Worm (Caenorhabditis elegans) whole organism, young adult: ENCODE results near the gene C28D4.8.

Source experiments
- B0336.3 ChIP-seq: fragments of 200-800 bp; sonication (Bioruptor generic); IDR thresholded peaks from 2 replicates; pipeline ENCODE4 v1.3.6; 2022; ENCODE audit warnings: missing genetic modification characterization, missing compliant biosample characterization
- F33H1.4 ChIP-seq: fragments of 200-800 bp; sonication (Bioruptor generic); IDR thresholded peaks from 2 replicates; pipeline ENCODE4 v1.3.6; 2022; ENCODE audit warnings: missing genetic modification reagents, missing genetic modification characterization, missing compliant biosample characterization
- F57C9.4 ChIP-seq: sonication (generic microtip); optimal IDR thresholded peaks from 2 replicates; lab custom pipeline; 2017; ENCODE audit warnings: mild to moderate bottlenecking, missing genetic modification characterization, missing compliant biosample characterization
- aptf-2 ChIP-seq: fragments of 200-800 bp; sonication (Bioruptor generic); conservative IDR thresholded peaks from 2 replicates; pipeline ENCODE4 v1.3.6; 2022; ENCODE audit warnings: missing genetic modification reagents, missing genetic modification characterization, missing compliant biosample characterization
- aptf-3 ChIP-seq: fragments of 200-800 bp; sonication (Bioruptor generic); IDR thresholded peaks from 2 replicates; pipeline ENCODE4 v1.3.6; 2022; ENCODE audit warnings: missing genetic modification characterization, missing compliant biosample characterization
- atf-7 ChIP-seq: sonication (generic microtip); optimal IDR thresholded peaks from 2 replicates; lab custom pipeline; 2017; ENCODE audit warnings: mild to moderate bottlenecking, missing genetic modification characterization, missing compliant biosample characterization
- attf-6 ChIP-seq: fragments of 200-800 bp; sonication (Bioruptor generic); IDR thresholded peaks from 2 replicates; pipeline ENCODE4 v1.3.6; 2022; ENCODE audit warnings: missing genetic modification reagents, missing genetic modification characterization, missing compliant biosample characterization
- bed-2 ChIP-seq: fragments of 200-800 bp; sonication (Bioruptor generic); IDR thresholded peaks from 2 replicates; pipeline ENCODE4 v1.3.6; 2022; ENCODE audit warnings: missing genetic modification reagents, missing genetic modification characterization, missing compliant biosample characterization
- ccch-3 ChIP-seq: fragments of 200-800 bp; sonication (Bioruptor generic); optimal IDR thresholded peaks from 2 replicates; lab custom pipeline; 2018; ENCODE audit warnings: mild to moderate bottlenecking, missing genetic modification characterization, missing compliant biosample characterization
- ceh-27 ChIP-seq: fragments of 200-800 bp; sonication (Bioruptor generic); optimal IDR thresholded peaks from 2 replicates; lab custom pipeline; 2018; ENCODE audit warnings: mild to moderate bottlenecking, missing genetic modification characterization, moderate library complexity, missing compliant biosample characterization
- ceh-40 ChIP-seq: fragments of 200-800 bp; sonication (Bioruptor generic); IDR thresholded peaks from 2 replicates; pipeline ENCODE4 v1.3.6; 2022; ENCODE audit warnings: missing genetic modification characterization, missing compliant biosample characterization
- ceh-79 ChIP-seq: sonication (generic microtip); optimal IDR thresholded peaks from 2 replicates; lab custom pipeline; 2017; ENCODE audit warnings: mild to moderate bottlenecking, missing genetic modification characterization, missing compliant biosample characterization
- ceh-91 ChIP-seq: fragments of 200-800 bp; sonication (Bioruptor generic); IDR thresholded peaks from 2 replicates; pipeline ENCODE4 v1.3.6; 2022; ENCODE audit warnings: missing genetic modification reagents, missing genetic modification characterization, missing compliant biosample characterization
- chd-7 ChIP-seq: sonication (generic microtip); optimal IDR thresholded peaks from 2 replicates; lab custom pipeline; 2016; ENCODE audit warnings: mild to moderate bottlenecking, missing genetic modification characterization, moderate library complexity, missing compliant biosample characterization
- efl-1 ChIP-seq: fragments of 150-350 bp; optimal IDR thresholded peaks from 2 replicates; lab custom pipeline; 2014; ENCODE audit warnings: missing biosample characterization, missing genetic modification reagents, missing genetic modification characterization
- ets-4 ChIP-seq: fragments of 200-800 bp; sonication (Bioruptor generic); optimal IDR thresholded peaks from 2 replicates; lab custom pipeline; 2018; ENCODE audit warnings: mild to moderate bottlenecking, missing genetic modification characterization, missing compliant biosample characterization
- hmg-20 ChIP-seq: fragments of 200-800 bp; sonication (Bioruptor generic); IDR thresholded peaks from 2 replicates; pipeline ENCODE4 v1.3.6; 2022; ENCODE audit warnings: missing genetic modification reagents, missing genetic modification characterization, missing compliant biosample characterization
- hrde-1 ChIP-seq: sonication (generic microtip); optimal IDR thresholded peaks from 2 replicates; lab custom pipeline; 2016; ENCODE audit warnings: missing genetic modification characterization, mild to moderate bottlenecking, missing compliant biosample characterization, moderate library complexity, missing genotype, missing genetic modification reagents, borderline replicate concordance
- hsf-1 ChIP-seq: fragments of 200-800 bp; sonication (Bioruptor generic); IDR thresholded peaks from 2 replicates; pipeline ENCODE4 v1.3.6; 2022; ENCODE audit warnings: missing genetic modification reagents, missing genetic modification characterization, missing compliant biosample characterization
- lag-1 ChIP-seq: fragments of 200-800 bp; sonication (Bioruptor generic); IDR thresholded peaks from 2 replicates; pipeline ENCODE4 v1.3.6; 2022; ENCODE audit warnings: missing genetic modification reagents, missing genetic modification characterization, missing compliant biosample characterization
- let-526 ChIP-seq: fragments of 200-800 bp; sonication (Bioruptor generic); IDR thresholded peaks from 2 replicates; pipeline ENCODE4 v1.3.6; 2022; ENCODE audit warnings: missing genetic modification reagents, missing genetic modification characterization, missing compliant biosample characterization
- let-607 ChIP-seq, 2 experiments: fragments of 200-800 bp in 1 of 2; sonication (Bioruptor generic) in 1 of 2; sonication (generic microtip) in 1 of 2; optimal IDR thresholded peaks; 2 replicates each; lab custom pipeline; 2016 to 2018; ENCODE audit warnings: mild to moderate bottlenecking in 2 of 2, missing compliant biosample characterization in 2 of 2, missing genetic modification characterization in 2 of 2, moderate library complexity in 2 of 2, missing genotype in 1 of 2
- madf-8 ChIP-seq: fragments of 200-800 bp; sonication (Bioruptor generic); conservative IDR thresholded peaks from 2 replicates; pipeline ENCODE4 v1.3.6; 2022; ENCODE audit warnings: missing genetic modification reagents, missing genetic modification characterization, missing compliant biosample characterization
- nhr-120 ChIP-seq: fragments of 200-800 bp; sonication (Bioruptor generic); IDR thresholded peaks from 2 replicates; pipeline ENCODE4 v1.3.6; 2022; ENCODE audit warnings: missing genetic modification characterization, missing compliant biosample characterization
- nhr-27 ChIP-seq: fragments of 200-800 bp; sonication (Bioruptor generic); optimal IDR thresholded peaks from 2 replicates; lab custom pipeline; 2018; ENCODE audit warnings: mild to moderate bottlenecking, missing genetic modification characterization, moderate library complexity, missing compliant biosample characterization
- nhr-90 ChIP-seq: sonication (generic microtip); optimal IDR thresholded peaks from 2 replicates; lab custom pipeline; 2016; ENCODE audit warnings: missing genotype, mild to moderate bottlenecking, missing genetic modification characterization, missing compliant biosample characterization
- pbrm-1 ChIP-seq: fragments of 200-800 bp; sonication (Bioruptor generic); IDR thresholded peaks from 2 replicates; pipeline ENCODE4 v1.3.6; 2022; ENCODE audit warnings: missing genetic modification reagents, missing genetic modification characterization, missing compliant biosample characterization
- pha-4 ChIP-seq: fragments of 150-350 bp; sonication (generic microtip); optimal IDR thresholded peaks from 2 replicates; lab custom pipeline; 2014; ENCODE audit warnings: missing biosample characterization, missing genetic modification reagents, missing genetic modification characterization
- rec-8 ChIP-seq, 2 experiments: sonication (generic microtip); optimal IDR thresholded peaks; 2 replicates each; lab custom pipeline; 2016; ENCODE audit warnings: mild to moderate bottlenecking in 2 of 2, missing genetic modification characterization in 2 of 2, missing genetic modification reagents in 2 of 2, missing genotype in 2 of 2, missing biosample characterization in 1 of 2, missing compliant biosample characterization in 1 of 2, moderate library complexity in 1 of 2
- rpc-1 ChIP-seq, 2 experiments: fragments of 150-350 bp in 1 of 2; sonication (generic microtip) in 1 of 2; optimal IDR thresholded peaks; 2 replicates each; lab custom pipeline; 2014 to 2018; ENCODE audit warnings: missing biosample characterization in 1 of 2, missing genetic modification characterization in 1 of 2, missing genetic modification reagents in 1 of 2, missing genotype in 1 of 2
- somi-1 ChIP-seq: fragments of 200-800 bp; sonication (Bioruptor generic); optimal IDR thresholded peaks from 2 replicates; lab custom pipeline; 2018; ENCODE audit warnings: mild to moderate bottlenecking, missing genetic modification characterization, missing compliant biosample characterization
- tbp1 ChIP-seq: fragments of 200-800 bp; sonication (Bioruptor generic); optimal IDR thresholded peaks from 2 replicates; lab custom pipeline; 2018; ENCODE audit warnings: mild to moderate bottlenecking, missing genetic modification characterization, missing compliant biosample characterization
- tlf-1 ChIP-seq: fragments of 200-800 bp; sonication (Bioruptor generic); optimal IDR thresholded peaks from 2 replicates; lab custom pipeline; 2018; ENCODE audit warnings: mild to moderate bottlenecking, missing genetic modification characterization, missing compliant biosample characterization
- ztf-22 ChIP-seq: fragments of 200-800 bp; sonication (Bioruptor generic); optimal IDR thresholded peaks from 2 replicates; lab custom pipeline; 2018; ENCODE audit warnings: mild to moderate bottlenecking, missing genetic modification characterization, moderate library complexity, missing compliant biosample characterization
- ztf-3 ChIP-seq: fragments of 200-800 bp; sonication (Bioruptor generic); optimal IDR thresholded peaks from 2 replicates; lab custom pipeline; 2018; ENCODE audit warnings: mild to moderate bottlenecking, missing genetic modification characterization, missing compliant biosample characterization
- ztf-6 ChIP-seq: fragments of 200-800 bp; sonication (Bioruptor generic); IDR thresholded peaks from 2 replicates; pipeline ENCODE4 v1.3.6; 2022; ENCODE audit warnings: missing genetic modification reagents, missing genetic modification characterization, missing compliant biosample characterization

C28D4.8 gene

ce11 chrIV:9733904-9734303 is 14.3 kb downstream of the C28D4.8 start (continued):
- TF ChIP-seq ztf-6 (GFP tag; lab: Robert Waterston, UW) (no peak), nhr-90 (no peak), rec-8 (tag; optimal IDR thresholded peaks at IDR 0.05; lab: Kevin White, UChicago) (no peak)
- TF ChIP-seq, all 124 proteins: peak for 5

DNA sequence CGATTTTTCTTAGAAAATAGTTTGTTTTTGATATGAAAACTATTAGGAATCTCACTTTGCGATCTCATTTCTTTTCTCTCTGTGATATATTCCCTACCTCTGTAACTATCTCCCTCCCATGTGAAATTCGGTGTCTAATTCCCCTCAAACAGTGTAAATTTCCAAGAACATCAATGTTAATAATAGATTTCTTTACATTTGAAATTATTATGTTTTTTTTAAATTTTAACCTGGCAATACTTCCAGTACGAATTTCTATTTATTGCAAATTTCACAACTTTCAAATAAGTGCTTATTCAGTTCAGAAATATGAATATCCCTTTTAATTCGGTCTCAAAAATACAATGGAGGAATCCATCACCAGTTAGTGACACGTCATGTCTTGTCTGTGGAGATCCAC is 19.9 kb downstream of the C28D4.8 start, which contains the start of gene nhr-100:
nhr-100 (plus strand) TSS at position 301 of the 400 bp plus-strand sequence.
- TF ChIP-seq F57C9.4 (tag; lab: Kevin White, UChicago) (no peak), ceh-79 (tag; lab: Kevin White, UChicago) (no peak), hrde-1 (no peak), hsf-1 (no peak), somi-1 (GFP tag; lab: Kevin White, UChicago) (no peak), aptf-2 (GFP tag; lab: Robert Waterston, UW) (no peak), let-607 (tag; optimal IDR thresholded peaks at IDR 0.05; lab: Kevin White, UChicago) (no peak), nhr-120 (GFP tag; lab: Robert Waterston, UW) (no peak), ceh-91 (no peak), aptf-3 (GFP tag; lab: Robert Waterston, UW) (no peak), efl-1 (no peak)
- TF ChIP-seq, all 124 proteins: peak for 0

- TF ChIP-seq pbrm-1 (GFP tag; lab: Robert Waterston, UW) (no peak), ceh-27 (GFP tag; lab: Kevin White, UChicago) (no peak), ztf-22 (no peak), tbp1 (GFP tag; lab: Kevin White, UChicago) (no peak), ceh-40 (no peak), B0336.3 (no peak), nhr-27 (tag; lab: Kevin White, UChicago) (no peak), rpc-1 (optimal IDR thresholded peaks at IDR 0.05; lab: Kevin White, UChicago) (no peak), rpc-1 (tag; optimal IDR thresholded peaks at IDR 0.05; lab: Kevin White, UChicago) (no peak), tlf-1 (GFP tag; lab: Kevin White, UChicago) (no peak), F33H1.4 (GFP tag; lab: Robert Waterston, UW) (no peak), bed-2 (GFP tag; lab: Robert Waterston, UW) (no peak)
Observed at ce11 chrIV:9727217-9727616, 21.0 kb downstream of the C28D4.8 start.

- TF ChIP-seq somi-1 (GFP tag; lab: Kevin White, UChicago) (no peak), nhr-120 (GFP tag; lab: Robert Waterston, UW) (no peak), atf-7 (tag; lab: Kevin White, UChicago) (no peak), madf-8 (no peak), ztf-3 (GFP tag; lab: Kevin White, UChicago) (no peak), lag-1 (no peak), ztf-22 (no peak), ccch-3 (no peak), F33H1.4 (GFP tag; lab: Robert Waterston, UW) (no peak)
Observed at ce11 chrIV:9725468-9725985, 22.7 kb downstream of the C28D4.8 start.

ce11 chrIV:9724948-9725347 is 23.3 kb downstream of the C28D4.8 start, which contains the start of the genes nhr-138 and C28D4.18:
nhr-138 (plus strand) TSS chrIV:9725251.
C28D4.18 (plus strand) TSS chrIV:9725280.
- TF ChIP-seq chd-7 (tag; lab: Kevin White, UChicago), result no peak
- TF ChIP-seq let-526, result no peak
- no peak for TF ChIP-seq ets-4 (GFP tag; lab: Kevin White, UChicago)
- TF ChIP-seq pha-4, result no peak
- TF ChIP-seq hmg-20, result no peak
- TF ChIP-seq attf-6, result no peak
